Fruit fly (Drosophila melanogaster) whole organism, adult: ENCODE results near the gene MTF-1.

Experiments used
- CG11617 ChIP-seq: fragments of 200-800 bp; sonication (Bioruptor generic); optimal IDR thresholded peaks from 2 replicates; lab custom pipeline; 2017; ENCODE audit warnings: mild to moderate bottlenecking, missing biosample characterization, missing genetic modification reagents, missing genetic modification characterization
- CG12768 ChIP-seq: fragments of 200-800 bp; sonication (Bioruptor generic); optimal IDR thresholded peaks from 2 replicates; lab custom pipeline; 2017; ENCODE audit warnings: missing biosample characterization, missing genetic modification characterization, mild to moderate bottlenecking, moderate library complexity, missing genetic modification reagents
- CG14711 ChIP-seq: fragments of 200-800 bp; sonication (Bioruptor generic); optimal IDR thresholded peaks from 2 replicates; lab custom pipeline; 2018; ENCODE audit warnings: missing biosample characterization, mild to moderate bottlenecking, missing genetic modification characterization, moderate library complexity
- CG1620 ChIP-seq: fragments of 200-800 bp; sonication (Bioruptor generic); optimal IDR thresholded peaks from 2 replicates; lab custom pipeline; 2016; ENCODE audit warnings: missing biosample characterization, missing genetic modification characterization
- CG33017 ChIP-seq: fragments of 200-800 bp; sonication (Bioruptor generic); optimal IDR thresholded peaks from 2 replicates; lab custom pipeline; 2018; ENCODE audit warnings: missing biosample characterization, mild to moderate bottlenecking, missing genetic modification characterization, moderate library complexity
- CG5204 ChIP-seq: fragments of 200-800 bp; sonication (Bioruptor generic); optimal IDR thresholded peaks from 2 replicates; lab custom pipeline; 2016; ENCODE audit warnings: missing biosample characterization, missing genetic modification characterization
- CG7045 ChIP-seq: fragments of 200-800 bp; sonication (Bioruptor generic); optimal IDR thresholded peaks from 2 replicates; lab custom pipeline; 2017; ENCODE audit warnings: missing biosample characterization, mild to moderate bottlenecking, missing genetic modification characterization
- CG7101 ChIP-seq: fragments of 200-800 bp; sonication (Bioruptor generic); optimal IDR thresholded peaks from 2 replicates; lab custom pipeline; 2018; ENCODE audit warnings: missing biosample characterization, mild to moderate bottlenecking, missing genetic modification characterization, moderate library complexity
- Clk ChIP-seq: fragments of 200-800 bp; sonication (Bioruptor generic); optimal IDR thresholded peaks from 2 replicates; lab custom pipeline; 2017; ENCODE audit warnings: missing biosample characterization, missing genetic modification characterization
- Crg-1 ChIP-seq: fragments of 200-800 bp; sonication (Bioruptor generic); optimal IDR thresholded peaks from 2 replicates; lab custom pipeline; 2016; ENCODE audit warnings: missing biosample characterization, missing genetic modification characterization
- Hr96 ChIP-seq: fragments of 200-800 bp; sonication (Bioruptor generic); optimal IDR thresholded peaks from 2 replicates; lab custom pipeline; 2016; ENCODE audit warnings: missing biosample characterization, missing genetic modification characterization
- Mnt ChIP-seq: fragments of 200-800 bp; sonication (Bioruptor generic); optimal IDR thresholded peaks from 2 replicates; lab custom pipeline; 2016; ENCODE audit warnings: missing biosample characterization, mild to moderate bottlenecking, missing genetic modification characterization
- bab1 ChIP-seq: fragments of 200-800 bp; sonication (Bioruptor generic); optimal IDR thresholded peaks from 3 replicates; lab custom pipeline; 2019; ENCODE audit warnings: missing biosample characterization, mild to moderate bottlenecking, missing genetic modification characterization, moderate library complexity
- cic ChIP-seq: fragments of 200-800 bp; sonication (Bioruptor generic); optimal IDR thresholded peaks from 2 replicates; lab custom pipeline; 2017; ENCODE audit warnings: missing biosample characterization, mild to moderate bottlenecking, missing genetic modification characterization, moderate library complexity
- cnc ChIP-seq, 2 experiments: fragments of >200 bp; optimal IDR thresholded peaks; 2 replicates each; lab custom pipeline; 2017
- kay ChIP-seq: fragments of 200-800 bp; sonication (Bioruptor generic); peaks from one replicate; lab custom pipeline; 2016; ENCODE audit warnings: missing biosample characterization, missing genetic modification characterization, borderline replicate concordance
- ovo ChIP-seq: fragments of 200-800 bp; sonication (Bioruptor generic); optimal IDR thresholded peaks from 2 replicates; lab custom pipeline; 2016; ENCODE audit warnings: missing biosample characterization, missing genetic modification characterization
- pad ChIP-seq: fragments of 200-800 bp; sonication (Bioruptor generic); optimal IDR thresholded peaks from 3 replicates; lab custom pipeline; 2017; ENCODE audit warnings: missing biosample characterization, missing genetic modification characterization, mild to moderate bottlenecking, moderate library complexity, missing genetic modification reagents
- tj ChIP-seq: fragments of 200-800 bp; sonication (Bioruptor generic); optimal IDR thresholded peaks from 3 replicates; lab custom pipeline; 2017; ENCODE audit warnings: missing biosample characterization, mild to moderate bottlenecking, missing genetic modification characterization, moderate library complexity
- toe ChIP-seq: fragments of 200-800 bp; sonication (Bioruptor generic); optimal IDR thresholded peaks from 2 replicates; lab custom pipeline; 2016; ENCODE audit warnings: missing biosample characterization, missing genetic modification characterization

Gene MTF-1

dm6 chr3L:9442625-9443282 lies 12.6 kb downstream of the MTF-1 start, which contains the start of gene Srg3:
Gene Srg3 (plus strand): TSS chr3L:9443232.
- TF ChIP-seq CG12768, result peak; percentile 27
- no peak for TF ChIP-seq CG11617 (GFP tag; lab: Kevin White, UChicago)

DNA sequence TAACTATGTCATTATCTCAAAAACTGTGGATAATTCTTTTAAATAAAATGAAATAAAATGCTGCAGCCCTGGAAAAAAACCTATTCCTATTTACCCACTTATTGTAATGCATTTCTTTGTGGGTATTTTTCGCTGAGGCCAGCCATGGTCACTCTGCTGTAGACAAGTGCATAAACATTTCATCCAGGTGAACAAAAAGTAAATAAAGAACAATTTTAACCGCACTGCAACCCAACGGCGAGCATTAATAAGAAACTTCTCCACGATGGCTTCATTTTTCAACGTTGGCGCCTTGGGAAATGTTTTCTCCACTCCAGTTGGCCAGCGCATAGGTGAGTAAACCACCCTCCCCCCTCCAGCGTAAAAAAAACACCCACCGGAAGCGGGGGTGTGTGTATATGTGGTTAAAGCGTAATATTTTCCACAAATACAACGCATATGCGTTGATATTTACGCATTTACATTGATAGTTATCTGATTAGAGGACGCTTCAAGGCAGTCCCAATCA lies 16.7 kb downstream of the MTF-1 start, which contains the start of gene CG3529:
TSS of gene CG3529 (plus strand) at position 134 of the 508 bp plus-strand sequence.
- TF ChIP-seq Hr96 (GFP tag; lab: Kevin White, UChicago) (peak; percentile 43), toe (peak; percentile 57), CG33017 (tag; lab: Kevin White, UChicago) (peak; percentile 29), ovo (GFP tag; lab: Kevin White, UChicago) (peak; percentile 31), cnc (optimal IDR thresholded peaks at IDR 0.05; lab: Kevin White, UChicago) (no peak), Mnt (GFP tag; lab: Kevin White, UChicago) (peak; percentile 51), CG12768 (peak; percentile 37), kay (GFP tag; lab: Kevin White, UChicago) (no peak), CG14711 (tag; lab: Kevin White, UChicago) (peak; percentile 45), bab1 (GFP tag; lab: Kevin White, UChicago) (peak; percentile 42), CG1620 (GFP tag; lab: Kevin White, UChicago) (no peak), Crg-1 (peak; percentile 34), CG5204 (GFP tag; lab: Kevin White, UChicago) (no peak), cic (GFP tag; lab: Kevin White, UChicago) (peak; percentile 36), Clk (no peak), CG11617 (GFP tag; lab: Kevin White, UChicago) (peak; percentile 42), tj (no peak), CG7101 (peak; percentile 30), CG7045 (no peak), pad (GFP tag; lab: Kevin White, UChicago) (peak; percentile 35)

- TF ChIP-seq CG1620 (GFP tag; lab: Kevin White, UChicago), result no peak
- TF ChIP-seq CG7045, result no peak
- TF ChIP-seq Crg-1, result no peak
- peak; percentile 12 for TF ChIP-seq Mnt (GFP tag; lab: Kevin White, UChicago)
- TF ChIP-seq CG33017 (tag; lab: Kevin White, UChicago), result peak; percentile 55
- peak; percentile 99 for TF ChIP-seq kay (GFP tag; lab: Kevin White, UChicago)
- no peak for TF ChIP-seq cnc (optimal IDR thresholded peaks at IDR 0.05; lab: Kevin White, UChicago)
- no peak for TF ChIP-seq CG5204 (GFP tag; lab: Kevin White, UChicago)
- TF ChIP-seq Clk, result no peak
- no peak for TF ChIP-seq ovo (GFP tag; lab: Kevin White, UChicago)
- peak; percentile 59 for TF ChIP-seq cic (GFP tag; lab: Kevin White, UChicago)
- peak; percentile 55 for TF ChIP-seq tj
- TF ChIP-seq CG11617 (GFP tag; lab: Kevin White, UChicago), result no peak
- TF ChIP-seq pad (GFP tag; lab: Kevin White, UChicago), result no peak
- peak; percentile 84 for TF ChIP-seq CG14711 (tag; lab: Kevin White, UChicago)
Measured at dm6 chr3L:9447239-9447777, 17.2 kb downstream of the MTF-1 start.

DNA sequence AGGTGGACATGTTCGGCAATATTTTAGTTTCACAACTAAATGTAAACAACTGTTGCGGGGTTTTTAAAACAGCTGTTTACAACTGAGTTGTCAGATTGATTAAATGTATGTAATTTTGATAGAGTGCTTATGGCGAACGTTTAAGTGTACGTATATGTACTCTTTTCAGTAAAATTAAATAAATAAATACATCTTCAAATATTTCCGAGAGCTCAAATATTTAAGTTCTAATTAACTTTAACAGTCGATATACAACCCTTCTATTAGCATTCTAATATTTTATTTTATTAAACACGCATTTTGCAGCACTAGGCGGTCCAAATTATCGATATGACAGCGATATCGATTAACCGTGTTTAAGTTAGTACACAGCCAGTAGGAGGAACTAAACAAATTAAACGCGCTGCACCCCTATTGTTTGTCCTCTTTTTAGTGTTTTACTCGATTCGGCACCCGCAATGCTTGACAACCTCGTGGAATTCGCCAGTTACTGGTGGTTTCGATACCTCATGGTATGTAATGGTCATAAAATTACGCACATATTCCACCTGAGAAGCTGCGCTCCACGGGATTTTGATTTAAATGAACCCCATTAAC lies 21.5 kb downstream of the MTF-1 start, which contains the start of the genes CG3448 and ghi:
TSS of gene CG3448 (minus strand) at position 51 of the 597 bp plus-strand sequence.
TSS of gene ghi (plus strand) at position 355 of the 597 bp plus-strand sequence.
- TF ChIP-seq CG1620 (GFP tag; lab: Kevin White, UChicago), result peak; percentile 72
- TF ChIP-seq kay (GFP tag; lab: Kevin White, UChicago), result no peak
- peak; percentile 99 for TF ChIP-seq CG14711 (tag; lab: Kevin White, UChicago)
- peak; percentile 71 for TF ChIP-seq CG11617 (GFP tag; lab: Kevin White, UChicago)
- peak; percentile 12 for TF ChIP-seq tj
- TF ChIP-seq CG12768, result peak; percentile 87
- TF ChIP-seq Clk, result peak; percentile 32
- peak; percentile 68 for TF ChIP-seq CG33017 (tag; lab: Kevin White, UChicago)
- TF ChIP-seq bab1 (GFP tag; lab: Kevin White, UChicago), result peak; percentile 84
- no peak for TF ChIP-seq Hr96 (GFP tag; lab: Kevin White, UChicago)
- TF ChIP-seq Crg-1, result peak; percentile 44
- TF ChIP-seq CG5204 (GFP tag; lab: Kevin White, UChicago), result no peak
- no peak for TF ChIP-seq ovo (GFP tag; lab: Kevin White, UChicago)
- peak; percentile 86 for TF ChIP-seq CG7101
- peak; percentile 84 for TF ChIP-seq toe
- TF ChIP-seq Mnt (GFP tag; lab: Kevin White, UChicago), result peak; percentile 77
- peak; percentile 69 for TF ChIP-seq pad (GFP tag; lab: Kevin White, UChicago)
- TF ChIP-seq cnc (optimal IDR thresholded peaks at IDR 0.05; lab: Kevin White, UChicago), result no peak
- peak; percentile 63 for TF ChIP-seq cic (GFP tag; lab: Kevin White, UChicago)
- TF ChIP-seq CG7045, result peak; percentile 75

- peak; percentile 9 for TF ChIP-seq CG12768
- no peak for TF ChIP-seq Mnt (GFP tag; lab: Kevin White, UChicago)
- TF ChIP-seq bab1 (GFP tag; lab: Kevin White, UChicago), result no peak
- no peak for TF ChIP-seq pad (GFP tag; lab: Kevin White, UChicago)
- peak; percentile 92 for TF ChIP-seq cic (GFP tag; lab: Kevin White, UChicago)
- no peak for TF ChIP-seq CG1620 (GFP tag; lab: Kevin White, UChicago)
Measured at dm6 chr3L:9452422-9452821, 22.3 kb downstream of the MTF-1 start.
